Worm (Caenorhabditis elegans) whole organism, midembryonic: Measurements from ENCODE around the gene ttr-6.

Source experiments
- T22C8.4 ChIP-seq: fragments of 200-800 bp; sonication (Bioruptor generic); IDR thresholded peaks from 2 replicates; pipeline ENCODE4 v1.3.6; 2022; ENCODE audit warnings: missing genetic modification characterization, missing compliant biosample characterization
- cog-1 ChIP-seq: sonication (generic microtip); optimal IDR thresholded peaks from 2 replicates; lab custom pipeline; 2016; ENCODE audit warnings: missing genetic modification characterization, missing compliant biosample characterization
- klf-2 ChIP-seq: fragments of 200-800 bp; sonication (Bioruptor generic); conservative IDR thresholded peaks from 2 replicates; pipeline ENCODE4 v1.3.6; 2022; ENCODE audit warnings: missing genetic modification reagents, missing genetic modification characterization, missing compliant biosample characterization
- med-1 ChIP-seq: sonication (generic microtip); optimal IDR thresholded peaks from 2 replicates; lab custom pipeline; 2017; ENCODE audit warnings: missing genetic modification characterization, mild to moderate bottlenecking, missing compliant biosample characterization, antibody characterized with exemption, missing genetic modification reagents; ENCODE audit not compliant: insufficient read depth
- ref-1 ChIP-seq: fragments of 200-800 bp; sonication (Bioruptor generic); conservative IDR thresholded peaks from 2 replicates; pipeline ENCODE4 v1.3.6; 2022; ENCODE audit warnings: missing genetic modification reagents, missing genetic modification characterization, missing compliant biosample characterization
- tab-1 ChIP-seq: fragments of 200-800 bp; sonication (Bioruptor generic); IDR thresholded peaks from 2 replicates; pipeline ENCODE4 v1.3.6; 2022; ENCODE audit warnings: missing genetic modification characterization, missing compliant biosample characterization

ce11 chrX:6588495-6588894 lies 8.4 kb downstream of the ttr-6 start, which contains the start of gene fbxl-4:
- no peak for TF ChIP-seq cog-1
- TF ChIP-seq ref-1 (GFP tag; lab: Robert Waterston, UW), result no peak
- no peak for TF ChIP-seq tab-1 (GFP tag; lab: Robert Waterston, UW)
- no peak for TF ChIP-seq T22C8.4 (GFP tag; lab: Robert Waterston, UW)
- TF ChIP-seq med-1 (GFP tag; lab: Kevin White, UChicago), result no peak
- TF ChIP-seq klf-2 (GFP tag; lab: Robert Waterston, UW), result no peak
